Worm (Caenorhabditis elegans) whole organism, young adult: ENCODE data around the gene unc-27.
A peak's percentile ranks its signal among the peaks of the same experiment; 100 is the strongest.

Experiments
- B0261.1 ChIP-seq: sonication (generic microtip); optimal IDR thresholded peaks from 2 replicates; lab custom pipeline; 2016; ENCODE audit warnings: mild to moderate bottlenecking, missing genetic modification characterization, moderate library complexity, missing compliant biosample characterization
- B0336.3 ChIP-seq: fragments of 200-800 bp; sonication (Bioruptor generic); IDR thresholded peaks from 2 replicates; pipeline ENCODE4 v1.3.6; 2022; ENCODE audit warnings: missing genetic modification characterization, missing compliant biosample characterization
- F57C9.4 ChIP-seq: sonication (generic microtip); optimal IDR thresholded peaks from 2 replicates; lab custom pipeline; 2017; ENCODE audit warnings: mild to moderate bottlenecking, missing genetic modification characterization, missing compliant biosample characterization
- K11D2.4 ChIP-seq: fragments of 200-800 bp; sonication (Bioruptor generic); IDR thresholded peaks from 2 replicates; pipeline ENCODE4 v1.3.6; 2022; ENCODE audit warnings: missing genetic modification reagents, missing genetic modification characterization, missing compliant biosample characterization
- Y53F4B.3 ChIP-seq: fragments of 200-800 bp; sonication (Bioruptor generic); IDR thresholded peaks from 2 replicates; pipeline ENCODE4 v1.3.6; 2022; ENCODE audit warnings: missing genetic modification reagents, missing genetic modification characterization, missing compliant biosample characterization
- Y53G8AR.9 ChIP-seq: fragments of 200-800 bp; sonication (Bioruptor generic); conservative IDR thresholded peaks from 2 replicates; pipeline ENCODE4 v1.3.6; 2022; ENCODE audit warnings: missing genetic modification reagents, missing genetic modification characterization, missing compliant biosample characterization
- Y67H2A.10 ChIP-seq: fragments of 200-800 bp; sonication (Bioruptor generic); conservative IDR thresholded peaks from 2 replicates; pipeline ENCODE4 v1.3.6; 2022; ENCODE audit warnings: missing genetic modification reagents, missing genetic modification characterization, missing compliant biosample characterization
- akir-1 ChIP-seq: fragments of 200-800 bp; sonication (Bioruptor generic); optimal IDR thresholded peaks from 2 replicates; lab custom pipeline; 2018; ENCODE audit warnings: mild to moderate bottlenecking, missing genetic modification characterization, moderate library complexity, missing compliant biosample characterization
- ama-1 ChIP-seq, 3 experiments: fragments of 150-350 bp in 1 of 3; sonication (generic microtip) in 2 of 3; optimal IDR thresholded peaks; 2 replicates each; lab custom pipeline; 2014 to 2018; ENCODE audit warnings: missing biosample characterization in 2 of 3, missing genetic modification characterization in 2 of 3, missing genetic modification reagents in 2 of 3
- atf-7 ChIP-seq: sonication (generic microtip); optimal IDR thresholded peaks from 2 replicates; lab custom pipeline; 2017; ENCODE audit warnings: mild to moderate bottlenecking, missing genetic modification characterization, missing compliant biosample characterization
- athp-1 ChIP-seq: sonication (generic microtip); optimal IDR thresholded peaks from 2 replicates; lab custom pipeline; 2017; ENCODE audit warnings: mild to moderate bottlenecking, missing genetic modification characterization, missing compliant biosample characterization
- attf-3 ChIP-seq: fragments of 200-800 bp; sonication (Bioruptor generic); conservative IDR thresholded peaks from 2 replicates; pipeline ENCODE4 v1.3.6; 2022; ENCODE audit warnings: missing genetic modification reagents, missing genetic modification characterization, missing compliant biosample characterization
- attf-5 ChIP-seq: fragments of 200-800 bp; sonication (Bioruptor generic); optimal IDR thresholded peaks from 2 replicates; lab custom pipeline; 2018; ENCODE audit warnings: mild to moderate bottlenecking, missing genetic modification characterization, missing compliant biosample characterization
- cebp-2 ChIP-seq: fragments of 200-800 bp; sonication (Bioruptor generic); IDR thresholded peaks from 2 replicates; pipeline ENCODE4 v1.3.6; 2022; ENCODE audit warnings: missing genetic modification characterization, missing compliant biosample characterization
- ceh-100 ChIP-seq: fragments of 200-800 bp; sonication (Bioruptor generic); IDR thresholded peaks from 2 replicates; pipeline ENCODE4 v1.3.6; 2022; ENCODE audit warnings: missing genetic modification reagents, missing genetic modification characterization, missing compliant biosample characterization
- ceh-27 ChIP-seq: fragments of 200-800 bp; sonication (Bioruptor generic); optimal IDR thresholded peaks from 2 replicates; lab custom pipeline; 2018; ENCODE audit warnings: mild to moderate bottlenecking, missing genetic modification characterization, moderate library complexity, missing compliant biosample characterization
- ceh-40 ChIP-seq: fragments of 200-800 bp; sonication (Bioruptor generic); IDR thresholded peaks from 2 replicates; pipeline ENCODE4 v1.3.6; 2022; ENCODE audit warnings: missing genetic modification characterization, missing compliant biosample characterization
- ceh-79 ChIP-seq: sonication (generic microtip); optimal IDR thresholded peaks from 2 replicates; lab custom pipeline; 2017; ENCODE audit warnings: mild to moderate bottlenecking, missing genetic modification characterization, missing compliant biosample characterization
- ceh-91 ChIP-seq: fragments of 200-800 bp; sonication (Bioruptor generic); IDR thresholded peaks from 2 replicates; pipeline ENCODE4 v1.3.6; 2022; ENCODE audit warnings: missing genetic modification reagents, missing genetic modification characterization, missing compliant biosample characterization
- chd-7 ChIP-seq: sonication (generic microtip); optimal IDR thresholded peaks from 2 replicates; lab custom pipeline; 2016; ENCODE audit warnings: mild to moderate bottlenecking, missing genetic modification characterization, moderate library complexity, missing compliant biosample characterization
- dpff-1 ChIP-seq: sonication (generic microtip); optimal IDR thresholded peaks from 2 replicates; lab custom pipeline; 2017; ENCODE audit warnings: mild to moderate bottlenecking, missing genetic modification characterization, missing compliant biosample characterization
- dpl-1 ChIP-seq: fragments of 150-350 bp; optimal IDR thresholded peaks from 2 replicates; lab custom pipeline; 2014; ENCODE audit warnings: missing biosample characterization, missing genetic modification reagents, missing genetic modification characterization
- egrh-3 ChIP-seq: fragments of 200-800 bp; sonication (Bioruptor generic); IDR thresholded peaks from 2 replicates; pipeline ENCODE4 v1.3.6; 2022; ENCODE audit warnings: missing genetic modification reagents, missing genetic modification characterization, missing compliant biosample characterization
- ets-4 ChIP-seq: fragments of 200-800 bp; sonication (Bioruptor generic); optimal IDR thresholded peaks from 2 replicates; lab custom pipeline; 2018; ENCODE audit warnings: mild to moderate bottlenecking, missing genetic modification characterization, missing compliant biosample characterization
- him-1 ChIP-seq: sonication (generic microtip); optimal IDR thresholded peaks from 2 replicates; lab custom pipeline; 2016; ENCODE audit warnings: missing genotype, missing genetic modification reagents, missing genetic modification characterization, missing compliant biosample characterization
- hlh-26 ChIP-seq: fragments of 200-800 bp; sonication (Bioruptor generic); conservative IDR thresholded peaks from 2 replicates; pipeline ENCODE4 v1.3.6; 2022; ENCODE audit warnings: missing genetic modification reagents, missing genetic modification characterization, missing compliant biosample characterization
- hmg-20 ChIP-seq: fragments of 200-800 bp; sonication (Bioruptor generic); IDR thresholded peaks from 2 replicates; pipeline ENCODE4 v1.3.6; 2022; ENCODE audit warnings: missing genetic modification reagents, missing genetic modification characterization, missing compliant biosample characterization
- hrde-1 ChIP-seq: sonication (generic microtip); optimal IDR thresholded peaks from 2 replicates; lab custom pipeline; 2016; ENCODE audit warnings: missing genetic modification characterization, mild to moderate bottlenecking, missing compliant biosample characterization, moderate library complexity, missing genotype, missing genetic modification reagents, borderline replicate concordance
- hsf-1 ChIP-seq: fragments of 200-800 bp; sonication (Bioruptor generic); IDR thresholded peaks from 2 replicates; pipeline ENCODE4 v1.3.6; 2022; ENCODE audit warnings: missing genetic modification reagents, missing genetic modification characterization, missing compliant biosample characterization
- lag-1 ChIP-seq: fragments of 200-800 bp; sonication (Bioruptor generic); IDR thresholded peaks from 2 replicates; pipeline ENCODE4 v1.3.6; 2022; ENCODE audit warnings: missing genetic modification reagents, missing genetic modification characterization, missing compliant biosample characterization
- lsl-1 ChIP-seq: fragments of 200-800 bp; sonication (Bioruptor generic); optimal IDR thresholded peaks from 2 replicates; lab custom pipeline; 2018; ENCODE audit warnings: mild to moderate bottlenecking, missing genetic modification characterization, moderate library complexity, missing compliant biosample characterization
- madf-3 ChIP-seq: fragments of 200-800 bp; sonication (Bioruptor generic); IDR thresholded peaks from 2 replicates; pipeline ENCODE4 v1.3.6; 2022; ENCODE audit warnings: missing genetic modification reagents, missing genetic modification characterization, missing compliant biosample characterization
- mes-4 ChIP-seq: sonication (generic microtip); optimal IDR thresholded peaks from 2 replicates; lab custom pipeline; 2016; ENCODE audit warnings: missing genotype, missing genetic modification characterization, missing compliant biosample characterization
- nfya-2 ChIP-seq: fragments of 200-800 bp; sonication (Bioruptor generic); IDR thresholded peaks from 2 replicates; pipeline ENCODE4 v1.3.6; 2022; ENCODE audit warnings: missing genetic modification reagents, missing genetic modification characterization, missing compliant biosample characterization
- nhr-80 ChIP-seq: sonication (generic microtip); optimal IDR thresholded peaks from 2 replicates; lab custom pipeline; 2016; ENCODE audit warnings: missing genetic modification characterization, missing compliant biosample characterization
- rec-8 ChIP-seq, 2 experiments: sonication (generic microtip); optimal IDR thresholded peaks; 2 replicates each; lab custom pipeline; 2016; ENCODE audit warnings: mild to moderate bottlenecking in 2 of 2, missing genetic modification characterization in 2 of 2, missing genetic modification reagents in 2 of 2, missing genotype in 2 of 2, missing biosample characterization in 1 of 2, missing compliant biosample characterization in 1 of 2, moderate library complexity in 1 of 2
- repo-1 ChIP-seq: sonication (generic microtip); optimal IDR thresholded peaks from 2 replicates; lab custom pipeline; 2017; ENCODE audit warnings: mild to moderate bottlenecking, missing genetic modification characterization, missing compliant biosample characterization
- snpc-1.3 ChIP-seq: sonication (generic microtip); optimal IDR thresholded peaks from 2 replicates; lab custom pipeline; 2017; ENCODE audit warnings: missing genetic modification characterization, mild to moderate bottlenecking, missing compliant biosample characterization, antibody characterized with exemption, moderate library complexity, missing genotype, missing genetic modification reagents; ENCODE audit not compliant: insufficient read depth
- somi-1 ChIP-seq: fragments of 200-800 bp; sonication (Bioruptor generic); optimal IDR thresholded peaks from 2 replicates; lab custom pipeline; 2018; ENCODE audit warnings: mild to moderate bottlenecking, missing genetic modification characterization, missing compliant biosample characterization
- tbp1 ChIP-seq: fragments of 200-800 bp; sonication (Bioruptor generic); optimal IDR thresholded peaks from 2 replicates; lab custom pipeline; 2018; ENCODE audit warnings: mild to moderate bottlenecking, missing genetic modification characterization, missing compliant biosample characterization
- tbx-9 ChIP-seq: sonication (generic microtip); optimal IDR thresholded peaks from 2 replicates; lab custom pipeline; 2016; ENCODE audit warnings: borderline replicate concordance, missing genetic modification characterization, inconsistent platforms, missing compliant biosample characterization
- tlf-1 ChIP-seq: fragments of 200-800 bp; sonication (Bioruptor generic); optimal IDR thresholded peaks from 2 replicates; lab custom pipeline; 2018; ENCODE audit warnings: mild to moderate bottlenecking, missing genetic modification characterization, missing compliant biosample characterization
- unc-130 ChIP-seq: sonication (generic microtip); optimal IDR thresholded peaks from 2 replicates; lab custom pipeline; 2016; ENCODE audit warnings: missing genetic modification reagents, missing genetic modification characterization, missing compliant biosample characterization
- unc-62 ChIP-seq: fragments of 150-350 bp; optimal IDR thresholded peaks from 2 replicates; lab custom pipeline; 2014; ENCODE audit warnings: missing biosample characterization, missing genetic modification reagents, missing genetic modification characterization
- xnd-1 ChIP-seq: sonication (generic microtip); optimal IDR thresholded peaks from 2 replicates; lab custom pipeline; 2016; ENCODE audit warnings: missing genotype, missing genetic modification reagents, missing genetic modification characterization, missing compliant biosample characterization
- zim-3 ChIP-seq: sonication (generic microtip); optimal IDR thresholded peaks from 2 replicates; lab custom pipeline; 2017; ENCODE audit warnings: mild to moderate bottlenecking, missing genetic modification characterization, moderate library complexity, missing compliant biosample characterization
- ztf-18 ChIP-seq: sonication (generic microtip); optimal IDR thresholded peaks from 2 replicates; lab custom pipeline; 2016; ENCODE audit warnings: missing genotype, mild to moderate bottlenecking, missing genetic modification characterization, missing compliant biosample characterization
- ztf-6 ChIP-seq: fragments of 200-800 bp; sonication (Bioruptor generic); IDR thresholded peaks from 2 replicates; pipeline ENCODE4 v1.3.6; 2022; ENCODE audit warnings: missing genetic modification reagents, missing genetic modification characterization, missing compliant biosample characterization

Gene unc-27

ce11 chrX:8835887-8836348 lies 46.7 kb downstream of the unc-27 start, which contains the start of gene C28G1.2 (continued):
- TF ChIP-seq tbx-9 (no peak), ama-1 (optimal IDR thresholded peaks at IDR 0.05; lab: Kevin White, UChicago) (no peak), ama-1 (GFP tag; optimal IDR thresholded peaks at IDR 0.05; lab: Kevin White, UChicago) (peak; percentile 79 to 92), lag-1 (GFP tag; lab: Robert Waterston, UW) (no peak), Y67H2A.10 (GFP tag; lab: Robert Waterston, UW) (peak; percentile 72; the same call in 1 of the 2 replicates), xnd-1 (no peak), ceh-100 (GFP tag; lab: Robert Waterston, UW) (peak; percentile 51; the same call in 1 of the 2 replicates), mes-4 (tag; lab: Kevin White, UChicago) (peak; percentile 93), madf-3 (GFP tag; lab: Robert Waterston, UW) (peak; percentile 76; the same call in 1 of the 2 replicates), hrde-1 (peak; percentile 85), ceh-79 (tag; lab: Kevin White, UChicago) (peak; percentile 79), tbp1 (GFP tag; lab: Kevin White, UChicago) (peak; percentile 100), tlf-1 (peak; percentile 83), ceh-40 (GFP tag; lab: Robert Waterston, UW) (peak; percentile 91), B0261.1 (tag; lab: Kevin White, UChicago) (peak; percentile 100), ceh-27 (GFP tag; lab: Kevin White, UChicago) (peak; percentile 96), atf-7 (tag; lab: Kevin White, UChicago) (peak; percentile 89), B0336.3 (GFP tag; lab: Robert Waterston, UW) (peak; percentile 90), ztf-18 (peak; percentile 92), nfya-2 (GFP tag; lab: Robert Waterston, UW) (no peak), attf-5 (peak; percentile 91), akir-1 (peak; percentile 84), unc-62 (GFP tag; lab: Kevin White, UChicago) (no peak), lsl-1 (GFP tag; lab: Kevin White, UChicago) (peak; percentile 20), unc-130 (peak; percentile 88), him-1 (tag; lab: Kevin White, UChicago) (peak; percentile 93), athp-1 (peak; percentile 86), Y53G8AR.9 (GFP tag; lab: Robert Waterston, UW) (peak; percentile 68; the same call in 1 of the 2 replicates), snpc-1.3 (tag; lab: Kevin White, UChicago) (peak; percentile 92), ceh-91 (GFP tag; lab: Robert Waterston, UW) (no peak), dpff-1 (tag; lab: Kevin White, UChicago) (no peak), hsf-1 (GFP tag; lab: Robert Waterston, UW) (no peak), cebp-2 (GFP tag; lab: Robert Waterston, UW) (peak; percentile 89), Y53F4B.3 (GFP tag; lab: Robert Waterston, UW) (peak; percentile 77; the same call in 1 of the 2 replicates), attf-3 (GFP tag; lab: Robert Waterston, UW) (peak; percentile 68), repo-1 (tag; lab: Kevin White, UChicago) (peak; percentile 92), ztf-6 (GFP tag; lab: Robert Waterston, UW) (peak; percentile 81), zim-3 (tag; lab: Kevin White, UChicago) (peak; percentile 88), egrh-3 (GFP tag; lab: Robert Waterston, UW) (peak; percentile 63; the same call in 1 of the 2 replicates), nhr-80 (tag; lab: Kevin White, UChicago) (peak; percentile 68), K11D2.4 (peak; percentile 89; the same call in 1 of the 2 replicates), chd-7 (tag; lab: Kevin White, UChicago) (peak; percentile 95), rec-8 (tag; optimal IDR thresholded peaks at IDR 0.05; lab: Kevin White, UChicago) (peak; percentile 90 to 95), hlh-26 (GFP tag; lab: Robert Waterston, UW) (0 out of 2 replicates have a peak, but pooled peaks have one; percentile 54), ets-4 (GFP tag; lab: Kevin White, UChicago) (peak; percentile 82), dpl-1 (peak; percentile 4), somi-1 (GFP tag; lab: Kevin White, UChicago) (peak; percentile 86), F57C9.4 (peak; percentile 71), hmg-20 (GFP tag; lab: Robert Waterston, UW) (peak; percentile 89)
